Fruit fly (Drosophila melanogaster) whole organism, embryonic: ENCODE results near the gene Mgstl.
A peak's percentile ranks its signal among the peaks of the same experiment; 100 is the strongest.

Experiments used
- Awh ChIP-seq: fragments of 200-800 bp; sonication (Bioruptor generic); IDR thresholded peaks from 2 replicates; pipeline ENCODE4, ENCODE4 v1.3.6; 2022; ENCODE audit warnings: missing biosample characterization, missing genetic modification characterization
- CG11456 ChIP-seq: fragments of 200-800 bp; sonication (Bioruptor generic); IDR thresholded peaks from 3 replicates; pipeline ENCODE4 v1.3.6; 2022; ENCODE audit warnings: missing biosample characterization, missing genetic modification characterization
- CG11723 ChIP-seq: fragments of 200-800 bp; sonication (Bioruptor generic); optimal IDR thresholded peaks from 2 replicates; lab custom pipeline; 2017; ENCODE audit warnings: missing biosample characterization, mild to moderate bottlenecking, missing genetic modification characterization
- CG15601 ChIP-seq: fragments of 200-800 bp; sonication (Bioruptor generic); optimal IDR thresholded peaks from 3 replicates; lab custom pipeline; 2019; ENCODE audit warnings: missing biosample characterization, mild to moderate bottlenecking, missing genetic modification characterization, moderate library complexity
- CG17829 ChIP-seq: fragments of 200-800 bp; optimal IDR thresholded peaks from 2 replicates; lab custom pipeline; 2019; ENCODE audit warnings: missing biosample characterization, mild to moderate bottlenecking, missing genetic modification characterization, moderate library complexity
- CG18619 ChIP-seq: fragments of 200-800 bp; sonication (Bioruptor generic); optimal IDR thresholded peaks from 3 replicates; lab custom pipeline; 2017; ENCODE audit warnings: missing biosample characterization, mild to moderate bottlenecking, missing genetic modification characterization
- CG18764 ChIP-seq: fragments of 200-800 bp; sonication (Bioruptor generic); optimal IDR thresholded peaks from 3 replicates; lab custom pipeline; 2016; ENCODE audit warnings: missing biosample characterization, missing genetic modification characterization
- CG31224 ChIP-seq: fragments of 200-800 bp; sonication (Bioruptor generic); IDR thresholded peaks from 2 replicates; pipeline ENCODE4 v1.3.6; 2022; ENCODE audit warnings: missing biosample characterization, missing genetic modification characterization
- CG31388 ChIP-seq: fragments of 200-800 bp; sonication (Bioruptor generic); optimal IDR thresholded peaks from 2 replicates; lab custom pipeline; 2016; ENCODE audit warnings: missing biosample characterization, missing genetic modification characterization
- CG3163 ChIP-seq: fragments of 200-800 bp; sonication (Bioruptor generic); optimal IDR thresholded peaks from 3 replicates; lab custom pipeline; 2016; ENCODE audit warnings: missing biosample characterization, missing genetic modification characterization
- CG3281 ChIP-seq: fragments of 200-800 bp; sonication (Bioruptor generic); optimal IDR thresholded peaks from 3 replicates; lab custom pipeline; 2017; ENCODE audit warnings: missing biosample characterization, mild to moderate bottlenecking, missing genetic modification characterization
- CG3995 ChIP-seq: fragments of 200-800 bp; sonication (Bioruptor generic); optimal IDR thresholded peaks from 3 replicates; lab custom pipeline; 2016; ENCODE audit warnings: missing biosample characterization, missing genetic modification characterization
- CG4424 ChIP-seq: fragments of 200-800 bp; sonication (Bioruptor generic); optimal IDR thresholded peaks from 3 replicates; lab custom pipeline; 2016; ENCODE audit warnings: missing biosample characterization, missing genetic modification characterization
- CG4854 ChIP-seq: fragments of 200-800 bp; sonication (Bioruptor generic); optimal IDR thresholded peaks from 2 replicates; lab custom pipeline; 2016; ENCODE audit warnings: missing biosample characterization, missing genetic modification characterization, inconsistent platforms
- CG7556 ChIP-seq: fragments of 200-800 bp; sonication (Bioruptor generic); optimal IDR thresholded peaks from 2 replicates; lab custom pipeline; 2017; ENCODE audit warnings: missing biosample characterization, mild to moderate bottlenecking, missing genetic modification characterization
- CG7987 ChIP-seq: fragments of 200-800 bp; sonication (Bioruptor generic); optimal IDR thresholded peaks from 2 replicates; lab custom pipeline; 2018; ENCODE audit warnings: missing biosample characterization, mild to moderate bottlenecking, missing genetic modification characterization, moderate library complexity
- CG8388 ChIP-seq: fragments of 200-800 bp; sonication (Bioruptor generic); optimal IDR thresholded peaks from 2 replicates; lab custom pipeline; 2019; ENCODE audit warnings: missing biosample characterization, mild to moderate bottlenecking, missing genetic modification characterization, moderate library complexity
- Dad ChIP-seq: fragments of 200-800 bp; sonication (Bioruptor generic); optimal IDR thresholded peaks from 3 replicates; lab custom pipeline; 2016; ENCODE audit warnings: missing biosample characterization, missing genetic modification characterization
- Dek ChIP-seq: fragments of 200-800 bp; sonication (Bioruptor generic); optimal IDR thresholded peaks from 3 replicates; lab custom pipeline; 2019; ENCODE audit warnings: missing biosample characterization, mild to moderate bottlenecking, missing genetic modification characterization, moderate library complexity
- Ets65A ChIP-seq: fragments of 200-800 bp; sonication (Bioruptor generic); peaks from one replicate; lab custom pipeline; 2016; ENCODE audit warnings: missing biosample characterization, missing genetic modification characterization
- Fer2 ChIP-seq: fragments of 200-800 bp; sonication (Bioruptor generic); optimal IDR thresholded peaks from 2 replicates; lab custom pipeline; 2018; ENCODE audit warnings: missing biosample characterization, mild to moderate bottlenecking, missing genetic modification characterization, moderate library complexity
- Gsc ChIP-seq: fragments of 200-800 bp; sonication (Bioruptor generic); IDR thresholded peaks from 2 replicates; pipeline ENCODE4 v1.3.6; 2022; ENCODE audit warnings: missing biosample characterization, missing genetic modification characterization
- HLHmδ ChIP-seq: fragments of 200-800 bp; sonication (Bioruptor generic); optimal IDR thresholded peaks from 2 replicates; lab custom pipeline; 2018; ENCODE audit warnings: missing biosample characterization, mild to moderate bottlenecking, missing genetic modification characterization, moderate library complexity
- Hmr ChIP-seq: fragments of 200-800 bp; sonication (Bioruptor generic); optimal IDR thresholded peaks from 3 replicates; lab custom pipeline; 2017; ENCODE audit warnings: mild to moderate bottlenecking, missing biosample characterization, missing genetic modification reagents, missing genetic modification characterization
- MESR4 ChIP-seq: fragments of 200-800 bp; sonication (Bioruptor generic); optimal IDR thresholded peaks from 2 replicates; lab custom pipeline; 2018; ENCODE audit warnings: missing biosample characterization, mild to moderate bottlenecking, missing genetic modification characterization, moderate library complexity
- Med ChIP-seq: fragments of 200-800 bp; sonication (Bioruptor generic); peaks from one replicate; lab custom pipeline; 2016; ENCODE audit warnings: missing biosample characterization, missing genetic modification characterization, mild to moderate bottlenecking, inconsistent platforms, moderate library complexity
- Neu2 ChIP-seq: fragments of 200-800 bp; sonication (Bioruptor generic); optimal IDR thresholded peaks from 3 replicates; lab custom pipeline; 2016; ENCODE audit warnings: missing biosample characterization, missing genetic modification characterization, borderline replicate concordance
- Rfx ChIP-seq: fragments of 200-800 bp; sonication (Bioruptor generic); IDR thresholded peaks from 2 replicates; pipeline ENCODE4 v1.3.6; 2022; ENCODE audit warnings: missing biosample characterization, missing genetic modification characterization
- bcd ChIP-seq: fragments of 200-800 bp; sonication (Bioruptor generic); optimal IDR thresholded peaks from 2 replicates; lab custom pipeline; 2017; ENCODE audit warnings: missing biosample characterization, mild to moderate bottlenecking, missing genetic modification characterization
- exex ChIP-seq: fragments of 200-800 bp; sonication (Bioruptor generic); optimal IDR thresholded peaks from 4 replicates; lab custom pipeline; 2018; ENCODE audit warnings: missing biosample characterization, mild to moderate bottlenecking, missing genetic modification characterization, moderate library complexity
- fd3F ChIP-seq: fragments of 200-800 bp; sonication (Bioruptor generic); optimal IDR thresholded peaks from 2 replicates; lab custom pipeline; 2018; ENCODE audit warnings: missing biosample characterization, mild to moderate bottlenecking, missing genetic modification characterization, moderate library complexity
- gcm ChIP-seq: fragments of 200-800 bp; sonication (Bioruptor generic); optimal IDR thresholded peaks from 2 replicates; lab custom pipeline; 2019; ENCODE audit warnings: missing biosample characterization, mild to moderate bottlenecking, missing genetic modification characterization, moderate library complexity
- gcm2 ChIP-seq: fragments of 200-800 bp; sonication (Bioruptor generic); optimal IDR thresholded peaks from 2 replicates; lab custom pipeline; 2016; ENCODE audit warnings: missing biosample characterization, missing genetic modification characterization
- hkb ChIP-seq, 2 experiments: fragments of 200-800 bp in 1 of 2; fragments of >200 bp in 1 of 2; sonication (Bioruptor generic) in 1 of 2; IDR thresholded peaks in 1 of 2; optimal IDR thresholded peaks in 1 of 2; 2 replicates each; pipeline versions ENCODE4 v1.3.6 to Lab custom; 2017 to 2022; ENCODE audit warnings: missing biosample characterization in 1 of 2, missing genetic modification characterization in 1 of 2
- lab ChIP-seq: fragments of 200-800 bp; sonication (Bioruptor generic); optimal IDR thresholded peaks from 3 replicates; lab custom pipeline; 2017; ENCODE audit warnings: missing biosample characterization, missing genetic modification characterization, mild to moderate bottlenecking, moderate library complexity, missing genetic modification reagents
- luna ChIP-seq: fragments of 200-800 bp; sonication (Bioruptor generic); optimal IDR thresholded peaks from 2 replicates; lab custom pipeline; 2016; ENCODE audit warnings: missing biosample characterization, missing genetic modification characterization
- maf-S ChIP-seq: fragments of 200-800 bp; sonication (Bioruptor generic); optimal IDR thresholded peaks from 2 replicates; lab custom pipeline; 2016; ENCODE audit warnings: missing biosample characterization, missing genetic modification characterization
- mam ChIP-seq: fragments of 200-800 bp; sonication (Bioruptor generic); optimal IDR thresholded peaks from 3 replicates; lab custom pipeline; 2016; ENCODE audit warnings: missing biosample characterization, missing genetic modification characterization
- nom ChIP-seq: fragments of 200-800 bp; sonication (Bioruptor generic); optimal IDR thresholded peaks from 2 replicates; lab custom pipeline; 2017; ENCODE audit warnings: missing biosample characterization, missing genetic modification characterization, mild to moderate bottlenecking, moderate library complexity, missing genetic modification reagents
- pita ChIP-seq: fragments of 200-800 bp; sonication (Bioruptor generic); optimal IDR thresholded peaks from 2 replicates; lab custom pipeline; 2017; ENCODE audit warnings: missing biosample characterization, mild to moderate bottlenecking, missing genetic modification characterization
- pnt ChIP-seq: fragments of 200-800 bp; sonication (Bioruptor generic); optimal IDR thresholded peaks from 3 replicates; lab custom pipeline; 2016; ENCODE audit warnings: missing biosample characterization, missing genetic modification characterization
- psq ChIP-seq: fragments of 200-800 bp; sonication (Bioruptor generic); optimal IDR thresholded peaks from 2 replicates; lab custom pipeline; 2017; ENCODE audit warnings: missing biosample characterization, missing genetic modification characterization
- rib ChIP-seq: fragments of 200-800 bp; sonication (Bioruptor generic); IDR thresholded peaks from 2 replicates; pipeline ENCODE4 v1.3.6; 2022; ENCODE audit warnings: missing biosample characterization, missing genetic modification characterization
- slbo ChIP-seq: fragments of 200-800 bp; sonication (Bioruptor generic); IDR thresholded peaks from 2 replicates; pipeline ENCODE4 v1.3.6; 2022; ENCODE audit warnings: missing biosample characterization, missing genetic modification characterization
- slou ChIP-seq: fragments of 200-800 bp; sonication (Bioruptor generic); optimal IDR thresholded peaks from 3 replicates; lab custom pipeline; 2016; ENCODE audit warnings: missing biosample characterization, missing genetic modification characterization
- tll ChIP-seq, 2 experiments: fragments of 200-800 bp in 1 of 2; fragments of >200 bp in 1 of 2; sonication (Bioruptor generic) in 1 of 2; optimal IDR thresholded peaks; 2 replicates each; lab custom pipeline; 2017 to 2019; ENCODE audit warnings: missing biosample characterization in 2 of 2, missing genetic modification characterization in 2 of 2, mild to moderate bottlenecking in 1 of 2, moderate library complexity in 1 of 2
- toy ChIP-seq: fragments of 200-800 bp; sonication (Bioruptor generic); IDR thresholded peaks from 2 replicates; pipeline ENCODE4 v1.3.6; 2022; ENCODE audit warnings: missing biosample characterization, missing genetic modification characterization
- wor ChIP-seq: fragments of 200-800 bp; sonication (Bioruptor generic); IDR thresholded peaks from 2 replicates; pipeline ENCODE4 v1.3.6; 2022; ENCODE audit warnings: missing biosample characterization, missing genetic modification characterization
- z ChIP-seq: fragments of 200-800 bp; sonication (Bioruptor generic); IDR thresholded peaks from 3 replicates; pipeline ENCODE4 v1.3.6; 2022; ENCODE audit warnings: missing biosample characterization, missing genetic modification characterization

Gene Mgstl

DNA sequence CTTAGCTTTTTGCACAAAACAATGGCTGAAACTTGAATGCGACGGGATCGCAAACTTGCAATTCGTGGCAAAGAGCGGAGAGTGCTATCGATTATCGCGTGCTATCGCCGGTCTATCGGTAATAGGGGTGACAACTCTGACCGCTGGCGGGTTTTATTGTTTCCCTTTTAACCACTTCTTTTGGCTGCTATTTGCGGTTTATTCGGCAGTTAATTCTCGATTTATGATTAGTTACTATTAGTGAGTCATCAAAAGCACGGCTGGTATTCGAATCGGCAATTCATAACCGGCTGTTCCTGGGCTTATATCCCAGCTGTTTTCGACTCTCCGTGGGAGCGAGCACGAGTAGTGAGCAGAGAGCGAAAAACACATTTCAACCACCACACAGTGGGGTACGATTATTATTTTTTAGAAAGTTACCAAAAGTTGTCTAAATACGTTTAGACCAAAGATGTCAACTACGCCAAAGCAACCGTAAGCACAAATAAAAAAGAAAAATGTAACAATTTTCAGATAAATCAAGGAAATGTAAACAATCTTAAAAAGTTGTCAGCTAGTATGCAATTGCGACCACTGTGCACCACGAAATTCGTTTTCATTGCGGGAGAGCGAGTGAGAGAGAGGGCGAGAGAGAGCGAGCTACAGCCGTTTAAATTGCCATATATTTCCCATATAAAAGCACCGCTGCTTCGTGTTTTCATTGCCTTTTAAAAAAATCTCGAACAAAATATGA, 12.1 kb downstream of the Mgstl start, which contains the start of the genes Stt3A and bves (continued):
- TF ChIP-seq nom (peak; percentile 96), Hmr (GFP tag; lab: Kevin White, UChicago) (peak; percentile 99), gcm2 (GFP tag; lab: Kevin White, UChicago) (peak; percentile 96), CG3163 (GFP tag; lab: Kevin White, UChicago) (peak; percentile 92), Neu2 (GFP tag; lab: Kevin White, UChicago) (peak; percentile 92), exex (peak; percentile 90), CG11723 (GFP tag; lab: Kevin White, UChicago) (peak; percentile 98), rib (GFP tag; lab: Robert Waterston, UW) (peak; percentile 95), pnt (GFP tag; lab: Kevin White, UChicago) (peak; percentile 97), CG7987 (GFP tag; lab: Kevin White, UChicago) (peak; percentile 96), fd3F (GFP tag; lab: Kevin White, UChicago) (peak; percentile 95), Dek (peak; percentile 97), psq (GFP tag; lab: Kevin White, UChicago) (peak; percentile 94), CG7556 (GFP tag; lab: Kevin White, UChicago) (peak; percentile 99), CG31388 (GFP tag; lab: Kevin White, UChicago) (peak; percentile 89), CG4854 (GFP tag; lab: Kevin White, UChicago) (peak; percentile 96), Dad (GFP tag; lab: Kevin White, UChicago) (peak; percentile 98), lab (GFP tag; lab: Kevin White, UChicago) (peak; percentile 99), z (GFP tag; lab: Robert Waterston, UW) (peak; percentile 51; the same call in 1 of the 3 replicates), Awh (GFP tag; lab: Robert Waterston, UW) (peak; percentile 97), maf-S (GFP tag; lab: Kevin White, UChicago) (peak; percentile 98), wor (GFP tag; lab: Robert Waterston, UW) (peak; percentile 96), Ets65A (peak; percentile 100), CG8388 (GFP tag; lab: Kevin White, UChicago) (peak; percentile 98), gcm (GFP tag; lab: Kevin White, UChicago) (peak; percentile 99), Gsc (GFP tag; lab: Robert Waterston, UW) (peak; percentile 90), toy (GFP tag; lab: Robert Waterston, UW) (peak; percentile 91), CG18764 (peak; percentile 95), MESR4 (GFP tag; lab: Kevin White, UChicago) (peak; percentile 80), slou (peak; percentile 92), Fer2 (peak; percentile 90), bcd (GFP tag; lab: Kevin White, UChicago) (peak; percentile 97), luna (GFP tag; lab: Kevin White, UChicago) (peak; percentile 96), CG31224 (GFP tag; lab: Robert Waterston, UW) (peak; percentile 92), mam (GFP tag; lab: Kevin White, UChicago) (peak; percentile 98), CG3281 (peak; percentile 98), CG18619 (GFP tag; lab: Kevin White, UChicago) (peak; percentile 98), CG17829 (tag; lab: Kevin White, UChicago) (peak; percentile 99), tll (GFP tag; optimal IDR thresholded peaks at IDR 0.05; lab: Kevin White, UChicago) (no peak), HLHmδ (GFP tag; lab: Kevin White, UChicago) (no peak), pita (GFP tag; lab: Kevin White, UChicago) (no peak), Rfx (GFP tag; lab: Robert Waterston, UW) (peak; percentile 98), hkb (optimal IDR thresholded peaks at IDR 0.05; lab: Kevin White, UChicago) (no peak), hkb (GFP tag; IDR thresholded peaks at IDR 0.05; lab: Robert Waterston, UW) (peak; percentile 99), CG11456 (GFP tag; lab: Robert Waterston, UW) (peak; percentile 95), CG4424 (GFP tag; lab: Kevin White, UChicago) (peak; percentile 98), Med (peak; percentile 100), CG15601 (tag; lab: Kevin White, UChicago) (peak; percentile 98), CG3995 (peak; percentile 66), slbo (GFP tag; lab: Robert Waterston, UW) (peak; percentile 97)
